Fruit fly (Drosophila melanogaster) whole organism, prepupa: ENCODE data around the gene Mettl5.
A peak's percentile ranks its signal among the peaks of the same experiment; 100 is the strongest.

Source experiments
- Blimp-1 ChIP-seq: fragments of 200-800 bp; sonication (Bioruptor generic); optimal IDR thresholded peaks from 3 replicates; lab custom pipeline; 2017; ENCODE audit warnings: missing biosample characterization, missing genetic modification characterization, mild to moderate bottlenecking, moderate library complexity, missing genetic modification reagents
- CG10631 ChIP-seq: fragments of 200-800 bp; sonication (Bioruptor generic); optimal IDR thresholded peaks from 2 replicates; lab custom pipeline; 2016; ENCODE audit warnings: missing biosample characterization, missing genetic modification characterization
- CG11294 ChIP-seq: fragments of 200-800 bp; sonication (Bioruptor generic); IDR thresholded peaks from 2 replicates; pipeline ENCODE4 v1.3.6; 2022; ENCODE audit warnings: missing biosample characterization, missing genetic modification characterization
- CG11762 ChIP-seq: fragments of 200-800 bp; sonication (Bioruptor generic); optimal IDR thresholded peaks from 3 replicates; lab custom pipeline; 2016; ENCODE audit warnings: missing biosample characterization, missing genetic modification characterization; ENCODE audit not compliant: insufficient read depth
- CG11902 ChIP-seq: fragments of 200-800 bp; sonication (Bioruptor generic); optimal IDR thresholded peaks from 3 replicates; lab custom pipeline; 2016; ENCODE audit warnings: missing biosample characterization, missing genetic modification characterization
- CG15336 ChIP-seq: fragments of 200-800 bp; sonication (Bioruptor generic); IDR thresholded peaks from 2 replicates; pipeline ENCODE4 v1.3.6; 2022; ENCODE audit warnings: missing biosample characterization, missing genetic modification characterization
- CG1621 ChIP-seq: fragments of 200-800 bp; sonication (Bioruptor generic); optimal IDR thresholded peaks from 3 replicates; lab custom pipeline; 2018; ENCODE audit warnings: missing biosample characterization, mild to moderate bottlenecking, missing genetic modification characterization
- CG16779 ChIP-seq: fragments of 200-800 bp; sonication (Bioruptor generic); optimal IDR thresholded peaks from 3 replicates; lab custom pipeline; 2017; ENCODE audit warnings: missing biosample characterization, mild to moderate bottlenecking, missing genetic modification characterization
- CG3032 ChIP-seq: fragments of 200-800 bp; optimal IDR thresholded peaks from 2 replicates; lab custom pipeline; 2019; ENCODE audit warnings: missing biosample characterization, mild to moderate bottlenecking, missing genetic modification characterization, moderate library complexity
- CG31627 ChIP-seq: fragments of 200-800 bp; sonication (Bioruptor generic); optimal IDR thresholded peaks from 3 replicates; lab custom pipeline; 2016; ENCODE audit warnings: missing biosample characterization, missing genetic modification characterization
- CG32006 ChIP-seq: fragments of 200-800 bp; sonication (Bioruptor generic); optimal IDR thresholded peaks from 3 replicates; lab custom pipeline; 2017; ENCODE audit warnings: missing biosample characterization, mild to moderate bottlenecking, missing genetic modification characterization
- CG6163 ChIP-seq: fragments of 200-800 bp; sonication (Bioruptor generic); IDR thresholded peaks from 3 replicates; pipeline ENCODE4 v1.3.6; 2022; ENCODE audit warnings: missing biosample characterization, missing genetic modification characterization
- CG6792 ChIP-seq: fragments of 200-800 bp; sonication (Bioruptor generic); optimal IDR thresholded peaks from 3 replicates; lab custom pipeline; 2016; ENCODE audit warnings: missing biosample characterization, missing genetic modification characterization
- CG6808 ChIP-seq: fragments of 200-800 bp; sonication (Bioruptor generic); optimal IDR thresholded peaks from 3 replicates; lab custom pipeline; 2017; ENCODE audit warnings: missing biosample characterization, missing genetic modification characterization, mild to moderate bottlenecking, moderate library complexity, missing genetic modification reagents
- CG6854 ChIP-seq: fragments of 200-800 bp; sonication (Bioruptor generic); optimal IDR thresholded peaks from 2 replicates; lab custom pipeline; 2017; ENCODE audit warnings: missing biosample characterization, mild to moderate bottlenecking, missing genetic modification characterization
- CG7368 ChIP-seq: fragments of 200-800 bp; sonication (Bioruptor generic); optimal IDR thresholded peaks from 3 replicates; lab custom pipeline; 2016; ENCODE audit warnings: missing biosample characterization, missing genetic modification characterization
- CG8119 ChIP-seq: fragments of 200-800 bp; sonication (Bioruptor generic); IDR thresholded peaks from 3 replicates; pipeline ENCODE4 v1.3.6; 2022; ENCODE audit warnings: missing biosample characterization, missing genetic modification characterization
- CG8632 ChIP-seq: fragments of 200-800 bp; sonication (Bioruptor generic); optimal IDR thresholded peaks from 3 replicates; lab custom pipeline; 2016; ENCODE audit warnings: missing biosample characterization, missing genetic modification characterization
- CG9139 ChIP-seq: fragments of 200-800 bp; sonication (Bioruptor generic); optimal IDR thresholded peaks from 3 replicates; lab custom pipeline; 2017; ENCODE audit warnings: missing biosample characterization, mild to moderate bottlenecking, missing genetic modification characterization
- Eip75B ChIP-seq: fragments of 200-800 bp; sonication (Bioruptor generic); optimal IDR thresholded peaks from 3 replicates; lab custom pipeline; 2016; ENCODE audit warnings: missing biosample characterization, missing genetic modification characterization
- Eip78C ChIP-seq: fragments of 200-800 bp; sonication (Bioruptor generic); peaks from one replicate; lab custom pipeline; 2016; ENCODE audit warnings: missing biosample characterization, missing genetic modification characterization
- Ets96B ChIP-seq: fragments of 200-800 bp; optimal IDR thresholded peaks from 2 replicates; lab custom pipeline; 2019; ENCODE audit warnings: missing biosample characterization, mild to moderate bottlenecking, missing genetic modification characterization, moderate library complexity
- Hr38 ChIP-seq: sonication (Bioruptor generic); optimal IDR thresholded peaks from 2 replicates; lab custom pipeline; 2016; ENCODE audit warnings: missing biosample characterization, missing genetic modification characterization
- Hr39 ChIP-seq: fragments of 200-800 bp; sonication (Bioruptor generic); optimal IDR thresholded peaks from 2 replicates; lab custom pipeline; 2016; ENCODE audit warnings: missing biosample characterization, missing genetic modification characterization
- OdsH ChIP-seq: fragments of 200-800 bp; sonication (Bioruptor generic); optimal IDR thresholded peaks from 3 replicates; lab custom pipeline; 2016; ENCODE audit warnings: missing biosample characterization, missing genetic modification characterization
- Sox102F ChIP-seq: fragments of 200-800 bp; sonication (Bioruptor generic); optimal IDR thresholded peaks from 2 replicates; lab custom pipeline; 2016; ENCODE audit warnings: missing biosample characterization, mild to moderate bottlenecking, missing genetic modification characterization
- Sox14 ChIP-seq: fragments of 200-800 bp; sonication (Bioruptor generic); optimal IDR thresholded peaks from 3 replicates; lab custom pipeline; 2016; ENCODE audit warnings: missing biosample characterization, missing genetic modification characterization
- achi ChIP-seq: fragments of 200-800 bp; sonication (Bioruptor generic); optimal IDR thresholded peaks from 3 replicates; lab custom pipeline; 2016; ENCODE audit warnings: missing biosample characterization, missing genetic modification characterization
- cyc ChIP-seq: fragments of 200-800 bp; sonication (Bioruptor generic); optimal IDR thresholded peaks from 3 replicates; lab custom pipeline; 2016; ENCODE audit warnings: missing biosample characterization, missing genetic modification characterization
- dac ChIP-seq: fragments of 200-800 bp; sonication (Bioruptor generic); optimal IDR thresholded peaks from 2 replicates; lab custom pipeline; 2017; ENCODE audit warnings: missing biosample characterization, mild to moderate bottlenecking, missing genetic modification characterization
- dsx ChIP-seq: fragments of 200-800 bp; optimal IDR thresholded peaks from 3 replicates; lab custom pipeline; 2019; ENCODE audit warnings: missing biosample characterization, mild to moderate bottlenecking, missing genetic modification characterization, moderate library complexity; ENCODE audit not compliant: poor library complexity, severe bottlenecking
- eg ChIP-seq: fragments of 200-800 bp; sonication (Bioruptor generic); IDR thresholded peaks from 3 replicates; pipeline ENCODE4 v1.3.6; 2022; ENCODE audit warnings: missing biosample characterization, missing genetic modification characterization
- fd85E ChIP-seq: fragments of 200-800 bp; sonication (Bioruptor generic); optimal IDR thresholded peaks from 3 replicates; lab custom pipeline; 2016; ENCODE audit warnings: missing biosample characterization, missing genetic modification characterization
- fkh ChIP-seq: fragments of 200-800 bp; sonication (Bioruptor generic); optimal IDR thresholded peaks from 3 replicates; lab custom pipeline; 2017; ENCODE audit warnings: missing biosample characterization, mild to moderate bottlenecking, missing genetic modification characterization, moderate library complexity
- lz ChIP-seq: fragments of 200-800 bp; sonication (Bioruptor generic); optimal IDR thresholded peaks from 3 replicates; lab custom pipeline; 2016; ENCODE audit warnings: missing biosample characterization, missing genetic modification characterization
- spab ChIP-seq: fragments of 200-800 bp; sonication (Bioruptor generic); optimal IDR thresholded peaks from 2 replicates; lab custom pipeline; 2017; ENCODE audit warnings: missing biosample characterization, mild to moderate bottlenecking, missing genetic modification characterization, missing genetic modification reagents
- ss ChIP-seq, 2 experiments: fragments of 200-800 bp; sonication (Bioruptor generic); optimal IDR thresholded peaks; 2 replicates in 1 of 2; 3 replicates in 1 of 2; lab custom pipeline; 2017 to 2018; ENCODE audit warnings: mild to moderate bottlenecking in 2 of 2, missing biosample characterization in 2 of 2, missing genetic modification characterization in 2 of 2, moderate library complexity in 1 of 2
- svp ChIP-seq: fragments of 200-800 bp; sonication (Bioruptor generic); peaks from one replicate; lab custom pipeline; 2016; ENCODE audit warnings: missing biosample characterization, missing genetic modification characterization
- topi ChIP-seq: fragments of 200-800 bp; sonication (Bioruptor generic); optimal IDR thresholded peaks from 3 replicates; lab custom pipeline; 2016; ENCODE audit warnings: missing biosample characterization, missing genetic modification characterization

Mettl5 gene

dm6 chr3L:19292440-19293175 lies 29.0 kb downstream of the Mettl5 start, which contains the start of gene Gbs-76A (continued):
- peak; percentile 52 for TF ChIP-seq fd85E (GFP tag; lab: Kevin White, UChicago)
- peak; percentile 88 for TF ChIP-seq fkh (GFP tag; lab: Kevin White, UChicago)
- peak; percentile 79 for TF ChIP-seq CG6808 (GFP tag; lab: Kevin White, UChicago)
- peak; percentile 89 for TF ChIP-seq eg (GFP tag; lab: Robert Waterston, UW)
- TF ChIP-seq CG11294 (GFP tag; lab: Robert Waterston, UW), result peak; percentile 78
- peak; percentile 96 for TF ChIP-seq CG8119 (GFP tag; lab: Robert Waterston, UW)
- peak; percentile 59 for TF ChIP-seq Hr39
- TF ChIP-seq dsx (GFP tag; lab: Kevin White, UChicago), result peak; percentile 88
- TF ChIP-seq OdsH, result peak; percentile 81

DNA sequence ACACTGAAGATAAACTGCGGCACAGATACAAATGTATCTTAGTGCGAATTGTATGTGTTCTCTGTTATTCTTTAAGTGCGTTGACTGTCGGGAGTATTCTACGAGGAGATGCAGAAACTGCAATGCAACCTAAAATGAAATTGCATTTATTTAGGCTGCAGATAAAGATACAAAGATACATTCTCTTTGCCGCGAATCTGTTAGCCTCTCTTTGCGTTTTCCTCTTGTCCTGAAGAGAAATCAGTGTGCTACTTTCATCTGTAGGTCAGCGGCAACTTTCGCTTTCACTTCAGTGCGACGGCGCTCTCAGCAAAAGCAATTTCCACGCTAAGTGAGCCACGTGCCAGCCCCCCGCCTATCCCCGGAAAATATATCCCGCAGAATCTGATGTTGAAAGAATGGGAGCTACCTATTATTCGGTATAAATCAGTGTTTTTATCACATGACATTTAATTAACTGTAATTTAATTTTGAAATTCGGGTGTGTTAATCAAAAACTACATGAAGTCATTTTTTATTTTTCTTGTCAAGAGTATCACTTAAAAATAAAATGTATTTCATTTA lies 29.7 kb downstream of the Mettl5 start:
- TF ChIP-seq CG32006 (GFP tag; lab: Kevin White, UChicago), result peak; percentile 6
- no peak for TF ChIP-seq ss (GFP tag; optimal IDR thresholded peaks at IDR 0.05; lab: Kevin White, UChicago)
- peak; percentile 37; the same call in 1 of the 2 replicates for TF ChIP-seq CG15336 (GFP tag; lab: Robert Waterston, UW)
- TF ChIP-seq Ets96B (tag; lab: Kevin White, UChicago), result no peak
- no peak for TF ChIP-seq CG3032 (tag; lab: Kevin White, UChicago)
- TF ChIP-seq CG11762 (GFP tag; lab: Kevin White, UChicago), result no peak
- TF ChIP-seq CG9139 (GFP tag; lab: Kevin White, UChicago), result no peak
- no peak for TF ChIP-seq achi (GFP tag; lab: Kevin White, UChicago)
- peak; percentile 95 for TF ChIP-seq Blimp-1 (GFP tag; lab: Kevin White, UChicago)
- TF ChIP-seq CG6792 (GFP tag; lab: Kevin White, UChicago), result no peak
- peak; percentile 39; the same call in 1 of the 3 replicates for TF ChIP-seq eg (GFP tag; lab: Robert Waterston, UW)
- TF ChIP-seq spab (GFP tag; lab: Kevin White, UChicago), result no peak
- TF ChIP-seq fkh (GFP tag; lab: Kevin White, UChicago), result no peak
- no peak for TF ChIP-seq CG31627
- TF ChIP-seq svp (GFP tag; lab: Kevin White, UChicago), result peak; percentile 31
- TF ChIP-seq CG6854, result peak; percentile 26
- TF ChIP-seq CG6163, result peak; percentile 21; the same call in 1 of the 3 replicates
- TF ChIP-seq Hr38 (GFP tag; lab: Kevin White, UChicago), result no peak
- TF ChIP-seq CG8119 (GFP tag; lab: Robert Waterston, UW), result peak; percentile 25; the same call in 1 of the 3 replicates
- no peak for TF ChIP-seq Eip75B (GFP tag; lab: Kevin White, UChicago)
- peak; percentile 59 for TF ChIP-seq Eip78C (GFP tag; lab: Kevin White, UChicago)
- no peak for TF ChIP-seq cyc (GFP tag; lab: Kevin White, UChicago)
- no peak for TF ChIP-seq CG16779
- no peak for TF ChIP-seq CG7368 (GFP tag; lab: Kevin White, UChicago)
- TF ChIP-seq CG8632 (GFP tag; lab: Kevin White, UChicago), result no peak
- no peak for TF ChIP-seq dsx (GFP tag; lab: Kevin White, UChicago)
- no peak for TF ChIP-seq dac (GFP tag; lab: Kevin White, UChicago)
- TF ChIP-seq lz (GFP tag; lab: Kevin White, UChicago), result no peak
- TF ChIP-seq CG10631 (GFP tag; lab: Kevin White, UChicago), result no peak

DNA sequence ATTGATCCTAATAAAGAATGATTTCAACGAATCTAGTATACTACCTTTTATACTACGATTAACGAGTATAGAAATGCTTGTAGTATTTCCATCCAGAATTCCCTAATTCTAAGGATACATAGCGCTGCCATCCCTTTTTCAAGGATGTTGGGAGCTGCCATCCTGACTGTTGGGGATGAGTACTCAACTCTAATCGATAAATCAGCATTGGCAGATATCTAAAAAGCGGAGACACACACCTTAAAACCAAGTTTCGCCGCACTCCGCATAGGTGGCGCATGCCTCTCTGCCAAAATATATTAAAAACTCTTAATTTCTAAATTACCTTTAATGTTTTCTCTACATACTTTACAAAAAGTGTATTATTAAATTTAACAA lies 30.7 kb downstream of the Mettl5 start, which contains the start of gene fal:
TSS of gene fal (plus strand) at position 330 of the 378 bp plus-strand sequence.
- TF ChIP-seq Sox102F (GFP tag; lab: Kevin White, UChicago) (no peak), achi (GFP tag; lab: Kevin White, UChicago) (no peak), CG31627 (peak; percentile 51), CG11902 (GFP tag; lab: Kevin White, UChicago) (no peak), topi (peak; percentile 14), OdsH (no peak), CG1621 (tag; lab: Kevin White, UChicago) (no peak), lz (GFP tag; lab: Kevin White, UChicago) (peak; percentile 31), Sox14 (GFP tag; lab: Kevin White, UChicago) (no peak), cyc (GFP tag; lab: Kevin White, UChicago) (no peak)
- TF ChIP-seq, all 60 proteins: peak for 3
